Fruit fly (Drosophila melanogaster) whole organism, adult: ENCODE results near the gene ZnT33D.

Source experiments
- CG12768 ChIP-seq: fragments of 200-800 bp; sonication (Bioruptor generic); optimal IDR thresholded peaks from 2 replicates; lab custom pipeline; 2017; ENCODE audit warnings: missing biosample characterization, missing genetic modification characterization, mild to moderate bottlenecking, moderate library complexity, missing genetic modification reagents
- CG7045 ChIP-seq: fragments of 200-800 bp; sonication (Bioruptor generic); optimal IDR thresholded peaks from 2 replicates; lab custom pipeline; 2017; ENCODE audit warnings: missing biosample characterization, mild to moderate bottlenecking, missing genetic modification characterization
- CG7101 ChIP-seq: fragments of 200-800 bp; sonication (Bioruptor generic); optimal IDR thresholded peaks from 2 replicates; lab custom pipeline; 2018; ENCODE audit warnings: missing biosample characterization, mild to moderate bottlenecking, missing genetic modification characterization, moderate library complexity
- Hr96 ChIP-seq: fragments of 200-800 bp; sonication (Bioruptor generic); optimal IDR thresholded peaks from 2 replicates; lab custom pipeline; 2016; ENCODE audit warnings: missing biosample characterization, missing genetic modification characterization
- cic ChIP-seq: fragments of 200-800 bp; sonication (Bioruptor generic); optimal IDR thresholded peaks from 2 replicates; lab custom pipeline; 2017; ENCODE audit warnings: missing biosample characterization, mild to moderate bottlenecking, missing genetic modification characterization, moderate library complexity
- kay ChIP-seq: fragments of 200-800 bp; sonication (Bioruptor generic); peaks from one replicate; lab custom pipeline; 2016; ENCODE audit warnings: missing biosample characterization, missing genetic modification characterization, borderline replicate concordance
- pad ChIP-seq: fragments of 200-800 bp; sonication (Bioruptor generic); optimal IDR thresholded peaks from 3 replicates; lab custom pipeline; 2017; ENCODE audit warnings: missing biosample characterization, missing genetic modification characterization, mild to moderate bottlenecking, moderate library complexity, missing genetic modification reagents

DNA sequence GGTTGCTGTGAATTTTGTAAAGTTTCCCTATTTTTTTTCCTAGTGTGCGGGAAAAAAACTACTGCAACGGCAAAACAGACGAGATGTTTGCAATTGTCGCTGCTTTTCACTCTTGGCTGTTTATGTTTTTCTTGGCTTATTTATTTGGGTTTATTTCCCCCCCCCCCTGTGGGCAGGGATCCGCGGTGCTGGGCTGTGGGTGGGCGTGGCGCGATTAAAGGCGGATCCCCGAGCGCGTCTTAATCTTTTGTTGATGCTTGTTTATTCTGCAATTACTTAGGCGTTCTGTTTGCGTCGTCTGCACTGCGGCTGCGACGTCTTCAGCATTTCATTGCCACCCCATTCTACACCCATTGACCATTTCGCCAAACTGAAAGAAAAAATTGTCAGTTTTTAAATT lies 30.8 kb downstream of the ZnT33D start:
- TF ChIP-seq kay (GFP tag; lab: Kevin White, UChicago) (no peak), Hr96 (GFP tag; lab: Kevin White, UChicago) (no peak), cic (GFP tag; lab: Kevin White, UChicago) (no peak), CG7045 (GFP tag; lab: Kevin White, UChicago) (no peak), CG12768 (GFP tag; lab: Kevin White, UChicago) (no peak), CG7101 (tag; lab: Kevin White, UChicago) (no peak), pad (GFP tag; lab: Kevin White, UChicago) (no peak)
